1 fruit fly cellular context compared by ENCODE assay signal in the genomic region with DNA sequence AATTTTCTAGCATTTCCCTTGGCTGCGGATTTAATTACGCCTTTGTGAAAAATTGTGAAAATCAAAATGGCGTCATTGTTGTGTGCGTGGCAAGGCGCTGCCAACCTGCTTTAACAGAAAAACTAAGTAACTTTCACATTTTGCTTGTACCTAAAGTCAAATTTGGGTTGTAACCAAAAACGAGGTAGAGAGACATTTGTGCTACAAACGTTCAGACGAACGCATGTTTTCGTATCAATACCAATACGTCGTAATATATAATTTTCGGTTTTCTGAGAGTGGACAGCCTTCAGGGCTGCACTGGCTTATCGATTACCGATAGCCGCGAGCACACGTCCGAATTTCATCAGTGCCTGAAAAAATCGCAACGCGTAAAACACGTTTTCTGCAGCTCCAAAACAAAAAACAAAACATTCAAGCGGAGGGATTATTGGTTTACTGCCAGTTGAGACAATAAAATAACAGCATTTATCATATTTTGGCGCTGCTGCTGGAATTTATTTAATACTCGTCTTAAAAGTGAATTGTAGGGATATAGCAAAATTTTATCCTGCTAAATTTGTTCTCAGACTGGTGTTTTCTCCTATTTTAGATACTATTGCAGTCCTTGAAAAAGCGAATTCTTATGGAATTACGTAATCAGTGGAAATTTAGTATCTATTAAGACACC.
A peak's percentile ranks its signal among the peaks of the same experiment; 100 is the strongest.
TF ChIP-seq lines count a peak whose summit lies in the region.

No protein-coding gene starts in this region.

TF ChIP-seq in whole organism, embryonic, 481 proteins besides CTCF, POLR2A, EP300 and RAD21 (continued from another document and continues in another):
- no peak for TF ChIP-seq slou (GFP tag; optimal IDR thresholded peaks at IDR 0.05; lab: Kevin White, UChicago)
- peak; percentile 75 for TF ChIP-seq CG9437 (GFP tag; optimal IDR thresholded peaks at IDR 0.05; lab: Kevin White, UChicago)
- TF ChIP-seq prd (optimal IDR thresholded peaks at IDR 0.05; lab: Kevin White, UChicago) = no peak
- peak; percentile 75 for TF ChIP-seq prd (GFP tag; IDR thresholded peaks at IDR 0.05; lab: Robert Waterston, UW)
- TF ChIP-seq NC2β (GFP tag; optimal IDR thresholded peaks at IDR 0.05; lab: Kevin White, UChicago) = peak; percentile 47
- 0 out of 2 replicates have a peak, but pooled peaks have one; percentile 31 for TF ChIP-seq CG11696 (GFP tag; IDR thresholded peaks at IDR 0.05; lab: Robert Waterston, UW)
- peak; percentile 50 for TF ChIP-seq gro (GFP tag; optimal IDR thresholded peaks at IDR 0.05; lab: Kevin White, UChicago)
- TF ChIP-seq NC2α (GFP tag; optimal IDR thresholded peaks at IDR 0.05; lab: Kevin White, UChicago) = no peak
- no peak for TF ChIP-seq CG5953 (GFP tag; IDR thresholded peaks at IDR 0.05; lab: Robert Waterston, UW)
- peak; percentile 58 for TF ChIP-seq CG13287 (GFP tag; IDR thresholded peaks at IDR 0.05; lab: Robert Waterston, UW; ENCODE audit: partially characterized antibody)
- TF ChIP-seq CG14050 (GFP tag; IDR thresholded peaks at IDR 0.05; lab: Robert Waterston, UW) = peak; percentile 24; the same call in 2 of the 3 replicates
- peak; percentile 43 for TF ChIP-seq HHEX (GFP tag; optimal IDR thresholded peaks at IDR 0.05; lab: Kevin White, UChicago)
- peak; percentile 37; the same call in 1 of the 3 replicates for TF ChIP-seq CG16813 (GFP tag; IDR thresholded peaks at IDR 0.05; lab: Robert Waterston, UW; ENCODE audit: partially characterized antibody)
- TF ChIP-seq emc (GFP tag; optimal IDR thresholded peaks at IDR 0.05; lab: Kevin White, UChicago) = peak; percentile 34
- TF ChIP-seq danr (GFP tag; IDR thresholded peaks at IDR 0.05; lab: Robert Waterston, UW) = no peak
- peak; percentile 67 for TF ChIP-seq bcd (GFP tag; optimal IDR thresholded peaks at IDR 0.05; lab: Kevin White, UChicago)
- peak; percentile 75 for TF ChIP-seq Max (GFP tag; optimal IDR thresholded peaks at IDR 0.05; lab: Kevin White, UChicago)
- no peak for TF ChIP-seq gcm (GFP tag; optimal IDR thresholded peaks at IDR 0.05; lab: Kevin White, UChicago)
- TF ChIP-seq insv (GFP tag; optimal IDR thresholded peaks at IDR 0.05; lab: Kevin White, UChicago) = no peak
- no peak for TF ChIP-seq CG33557 (GFP tag; optimal IDR thresholded peaks at IDR 0.05; lab: Kevin White, UChicago)
- peak; percentile 70 for TF ChIP-seq jumu (GFP tag; optimal IDR thresholded peaks at IDR 0.05; lab: Kevin White, UChicago)
- peak; percentile 57; the same call in 2 of the 3 replicates for TF ChIP-seq CG6791 (GFP tag; IDR thresholded peaks at IDR 0.05; lab: Robert Waterston, UW; ENCODE audit: partially characterized antibody)
- no peak for TF ChIP-seq Kr (GFP tag; optimal IDR thresholded peaks at IDR 0.05; lab: Kevin White, UChicago)
- no peak for TF ChIP-seq CG31365 (tag; optimal IDR thresholded peaks at IDR 0.05; lab: Kevin White, UChicago)
- TF ChIP-seq Dek (tag; optimal IDR thresholded peaks at IDR 0.05; lab: Kevin White, UChicago) = peak; percentile 43
- TF ChIP-seq CG15696 (tag; optimal IDR thresholded peaks at IDR 0.05; lab: Kevin White, UChicago) = peak; percentile 51
- no peak; the same call in 2 of the 3 replicates for TF ChIP-seq CG34422 (GFP tag; IDR thresholded peaks at IDR 0.05; lab: Robert Waterston, UW)
- no peak for TF ChIP-seq cg (GFP tag; optimal IDR thresholded peaks at IDR 0.05; lab: Kevin White, UChicago)
- peak; percentile 78 for TF ChIP-seq ara (GFP tag; IDR thresholded peaks at IDR 0.05; lab: Robert Waterston, UW)
- peak; percentile 64 for TF ChIP-seq schlank (tag; optimal IDR thresholded peaks at IDR 0.05; lab: Kevin White, UChicago)
- TF ChIP-seq ken (GFP tag; IDR thresholded peaks at IDR 0.05; lab: Robert Waterston, UW) = peak; percentile 71
- TF ChIP-seq phol (tag; optimal IDR thresholded peaks at IDR 0.05; lab: Kevin White, UChicago) = peak; percentile 99
- TF ChIP-seq CG31224 (GFP tag; IDR thresholded peaks at IDR 0.05; lab: Robert Waterston, UW) = no peak; the same call in 1 of the 2 replicates
- TF ChIP-seq cas (GFP tag; IDR thresholded peaks at IDR 0.05; lab: Robert Waterston, UW) = 0 out of 2 replicates have a peak, but pooled peaks have one; percentile 29
- peak; percentile 73 for TF ChIP-seq CG1647 (GFP tag; optimal IDR thresholded peaks at IDR 0.05; lab: Kevin White, UChicago)
- TF ChIP-seq CG12104 (GFP tag; optimal IDR thresholded peaks at IDR 0.05; lab: Kevin White, UChicago) = peak; percentile 29
- 0 out of 4 replicates have a peak, but pooled peaks have one; percentile 60 for TF ChIP-seq chinmo (GFP tag; IDR thresholded peaks at IDR 0.05; lab: Robert Waterston, UW; ENCODE audit: partially characterized antibody)
- no peak for TF ChIP-seq Jarid2 (GFP tag; optimal IDR thresholded peaks at IDR 0.05; lab: Kevin White, UChicago)
- TF ChIP-seq Rx (GFP tag; IDR thresholded peaks at IDR 0.05; lab: Robert Waterston, UW) = peak; percentile 75
- TF ChIP-seq CG33213 (GFP tag; optimal IDR thresholded peaks at IDR 0.05; lab: Kevin White, UChicago) = peak; percentile 57
- no peak for TF ChIP-seq CG1792 (GFP tag; optimal IDR thresholded peaks at IDR 0.05; lab: Kevin White, UChicago)
- peak; percentile 54; the same call in 2 of the 3 replicates for TF ChIP-seq CG11695 (GFP tag; IDR thresholded peaks at IDR 0.05; lab: Robert Waterston, UW)
- peak; percentile 69 for TF ChIP-seq CG1602 (GFP tag; optimal IDR thresholded peaks at IDR 0.05; lab: Kevin White, UChicago)
- TF ChIP-seq CG1233 (GFP tag; optimal IDR thresholded peaks at IDR 0.05; lab: Kevin White, UChicago) = peak; percentile 47
- peak; percentile 43 for TF ChIP-seq CG16815 (GFP tag; optimal IDR thresholded peaks at IDR 0.05; lab: Kevin White, UChicago)
- no peak for TF ChIP-seq CG3726 (GFP tag; IDR thresholded peaks at IDR 0.05; lab: Robert Waterston, UW)
- peak; percentile 72 for TF ChIP-seq CG10366 (GFP tag; IDR thresholded peaks at IDR 0.05; lab: Robert Waterston, UW)
- TF ChIP-seq rib (GFP tag; IDR thresholded peaks at IDR 0.05; lab: Robert Waterston, UW) = peak; percentile 48; the same call in 1 of the 2 replicates
- TF ChIP-seq stwl (tag; optimal IDR thresholded peaks at IDR 0.05; lab: Kevin White, UChicago) = peak; percentile 26
- TF ChIP-seq Eip74EF (GFP tag; optimal IDR thresholded peaks at IDR 0.05; lab: Kevin White, UChicago) = peak in 1 of 2 experiments; percentile 28
- TF ChIP-seq bbx (GFP tag; IDR thresholded peaks at IDR 0.05; lab: Robert Waterston, UW; ENCODE audit: partially characterized antibody) = no peak; the same call in 1 of the 2 replicates
- TF ChIP-seq unpg (GFP tag; optimal IDR thresholded peaks at IDR 0.05; lab: Kevin White, UChicago) = peak; percentile 71
- TF ChIP-seq CG8388 (GFP tag; optimal IDR thresholded peaks at IDR 0.05; lab: Kevin White, UChicago) = peak; percentile 35
- TF ChIP-seq wor (GFP tag; IDR thresholded peaks at IDR 0.05; lab: Robert Waterston, UW) = no peak
- no peak; the same call in 1 of the 2 replicates for TF ChIP-seq Doc2 (GFP tag; IDR thresholded peaks at IDR 0.05; lab: Robert Waterston, UW)
- TF ChIP-seq cato (GFP tag; optimal IDR thresholded peaks at IDR 0.05; lab: Kevin White, UChicago; ENCODE audit: borderline replicate concordance) = peak; percentile 48
- TF ChIP-seq mld (GFP tag; IDR thresholded peaks at IDR 0.05; lab: Robert Waterston, UW; ENCODE audit: partially characterized antibody) = no peak
- peak; percentile 50 for TF ChIP-seq CG8089 (GFP tag; optimal IDR thresholded peaks at IDR 0.05; lab: Kevin White, UChicago)
- peak; percentile 39 for TF ChIP-seq CG11723 (GFP tag; optimal IDR thresholded peaks at IDR 0.05; lab: Kevin White, UChicago)
- no peak for TF ChIP-seq gfzf (GFP tag; optimal IDR thresholded peaks at IDR 0.05; lab: Kevin White, UChicago)
- TF ChIP-seq CG31388 (GFP tag; optimal IDR thresholded peaks at IDR 0.05; lab: Kevin White, UChicago) = no peak
- 0 out of 3 replicates have a peak, but pooled peaks have one; percentile 32 for TF ChIP-seq vnd (GFP tag; IDR thresholded peaks at IDR 0.05; lab: Robert Waterston, UW; ENCODE audit: partially characterized antibody)
- no peak for TF ChIP-seq run (tag; optimal IDR thresholded peaks at IDR 0.05; lab: Kevin White, UChicago)
- peak; percentile 55; the same call in 1 of the 3 replicates for TF ChIP-seq H15 (GFP tag; IDR thresholded peaks at IDR 0.05; lab: Robert Waterston, UW)
- peak; percentile 49; the same call in 1 of the 2 replicates for TF ChIP-seq CG32772 (GFP tag; IDR thresholded peaks at IDR 0.05; lab: Robert Waterston, UW)
- peak; percentile 49 for TF ChIP-seq Nf-YC (tag; optimal IDR thresholded peaks at IDR 0.05; lab: Kevin White, UChicago)
- TF ChIP-seq CG5180 (GFP tag; optimal IDR thresholded peaks at IDR 0.05; lab: Kevin White, UChicago) = no peak
- TF ChIP-seq CG11456 (GFP tag; IDR thresholded peaks at IDR 0.05; lab: Robert Waterston, UW) = peak; percentile 69; the same call in 1 of the 3 replicates
- peak; percentile 82 for TF ChIP-seq Dref (GFP tag; IDR thresholded peaks at IDR 0.05; lab: Robert Waterston, UW)
- no peak for TF ChIP-seq Awh (GFP tag; IDR thresholded peaks at IDR 0.05; lab: Robert Waterston, UW)
- no peak for TF ChIP-seq sim (GFP tag; IDR thresholded peaks at IDR 0.05; lab: Robert Waterston, UW)
- peak; percentile 40 for TF ChIP-seq psq (GFP tag; optimal IDR thresholded peaks at IDR 0.05; lab: Kevin White, UChicago)
- no peak for TF ChIP-seq Hr78 (GFP tag; optimal IDR thresholded peaks at IDR 0.05; lab: Kevin White, UChicago)
- TF ChIP-seq fd96Cb (tag; optimal IDR thresholded peaks at IDR 0.05; lab: Kevin White, UChicago) = peak; percentile 52
- TF ChIP-seq Dfd (GFP tag; optimal IDR thresholded peaks at IDR 0.05; lab: Kevin White, UChicago) = no peak
- 0 out of 2 replicates have a peak, but pooled peaks have one; percentile 45 for TF ChIP-seq CG10321 (GFP tag; IDR thresholded peaks at IDR 0.05; lab: Robert Waterston, UW)
- peak; percentile 77 for TF ChIP-seq slp2 (GFP tag; optimal IDR thresholded peaks at IDR 0.05; lab: Kevin White, UChicago)
- peak; percentile 39 for TF ChIP-seq CG14710 (tag; optimal IDR thresholded peaks at IDR 0.05; lab: Kevin White, UChicago)
- peak; percentile 80 for TF ChIP-seq CG7786 (GFP tag; optimal IDR thresholded peaks at IDR 0.05; lab: Kevin White, UChicago)
- no peak for TF ChIP-seq hth (optimal IDR thresholded peaks at IDR 0.05; lab: Kevin White, UChicago)
- peak; percentile 65 for TF ChIP-seq Ets97D (GFP tag; optimal IDR thresholded peaks at IDR 0.05; lab: Kevin White, UChicago)
- TF ChIP-seq CG4730 (GFP tag; IDR thresholded peaks at IDR 0.05; lab: Robert Waterston, UW) = peak; percentile 26; the same call in 1 of the 2 replicates
- TF ChIP-seq D (optimal IDR thresholded peaks at IDR 0.05; lab: Kevin White, UChicago) = no peak
- TF ChIP-seq D (GFP tag; optimal IDR thresholded peaks at IDR 0.05; lab: Kevin White, UChicago) = peak; percentile 41
- peak; percentile 63 for TF ChIP-seq CG12769 (tag; optimal IDR thresholded peaks at IDR 0.05; lab: Kevin White, UChicago)
- peak; percentile 73 for TF ChIP-seq Camta (GFP tag; optimal IDR thresholded peaks at IDR 0.05; lab: Kevin White, UChicago)
- peak; percentile 4 for TF ChIP-seq exex (tag; optimal IDR thresholded peaks at IDR 0.05; lab: Kevin White, UChicago)
- TF ChIP-seq sima (GFP tag; optimal IDR thresholded peaks at IDR 0.05; lab: Kevin White, UChicago) = no peak
- peak; percentile 41 for TF ChIP-seq Myb (GFP tag; optimal IDR thresholded peaks at IDR 0.05; lab: Kevin White, UChicago)
- TF ChIP-seq so (GFP tag; IDR thresholded peaks at IDR 0.05; lab: Robert Waterston, UW) = peak; percentile 65; the same call in 1 of the 3 replicates
- peak; percentile 57 for TF ChIP-seq Fer1 (GFP tag; optimal IDR thresholded peaks at IDR 0.05; lab: Kevin White, UChicago)
- TF ChIP-seq CHES-1-like (GFP tag; optimal IDR thresholded peaks at IDR 0.05; lab: Kevin White, UChicago) = peak; percentile 81
- TF ChIP-seq CG15073 (GFP tag; optimal IDR thresholded peaks at IDR 0.05; lab: Kevin White, UChicago) = peak; percentile 15
- TF ChIP-seq nau (GFP tag; optimal IDR thresholded peaks at IDR 0.05; lab: Kevin White, UChicago) = peak; percentile 53
- no peak for TF ChIP-seq CG9797 (GFP tag; optimal IDR thresholded peaks at IDR 0.05; lab: Kevin White, UChicago)
- TF ChIP-seq CG4360 (GFP tag; IDR thresholded peaks at IDR 0.05; lab: Robert Waterston, UW) = peak; percentile 14; the same call in 1 of the 2 replicates
- 0 out of 2 replicates have a peak, but pooled peaks have one; percentile 26 for TF ChIP-seq sna (GFP tag; IDR thresholded peaks at IDR 0.05; lab: Robert Waterston, UW; ENCODE audit: partially characterized antibody)
- TF ChIP-seq Dp (GFP tag; optimal IDR thresholded peaks at IDR 0.05; lab: Kevin White, UChicago) = no peak
- TF ChIP-seq CG11398 (GFP tag; optimal IDR thresholded peaks at IDR 0.05; lab: Kevin White, UChicago) = peak; percentile 65
- TF ChIP-seq salm (tag; optimal IDR thresholded peaks at IDR 0.05; lab: Kevin White, UChicago) = peak; percentile 12
- peak; percentile 93 for TF ChIP-seq sens (GFP tag; lab: Kevin White, UChicago)
- peak; percentile 73 for TF ChIP-seq CG15514 (GFP tag; optimal IDR thresholded peaks at IDR 0.05; lab: Kevin White, UChicago)
- no peak for TF ChIP-seq NFAT (GFP tag; IDR thresholded peaks at IDR 0.05; lab: Robert Waterston, UW)
- TF ChIP-seq cad (GFP tag; optimal IDR thresholded peaks at IDR 0.05; lab: Kevin White, UChicago) = no peak
- TF ChIP-seq CG1529 (GFP tag; optimal IDR thresholded peaks at IDR 0.05; lab: Kevin White, UChicago) = peak; percentile 36
- peak; percentile 72 for TF ChIP-seq ems (GFP tag; optimal IDR thresholded peaks at IDR 0.05; lab: Kevin White, UChicago)
- TF ChIP-seq bab2 (GFP tag; optimal IDR thresholded peaks at IDR 0.05; lab: Kevin White, UChicago) = peak; percentile 79
- TF ChIP-seq CG3065 (GFP tag; optimal IDR thresholded peaks at IDR 0.05; lab: Kevin White, UChicago) = peak; percentile 48
- peak; percentile 64 for TF ChIP-seq fu2 (GFP tag; optimal IDR thresholded peaks at IDR 0.05; lab: Kevin White, UChicago)
- no peak for TF ChIP-seq Asciz (GFP tag; optimal IDR thresholded peaks at IDR 0.05; lab: Kevin White, UChicago)
- TF ChIP-seq Ssrp (tag; optimal IDR thresholded peaks at IDR 0.05; lab: Kevin White, UChicago) = peak; percentile 67
- peak; percentile 57 for TF ChIP-seq en (GFP tag; optimal IDR thresholded peaks at IDR 0.05; lab: Kevin White, UChicago)
- peak; percentile 71 for TF ChIP-seq Atf-2 (GFP tag; optimal IDR thresholded peaks at IDR 0.05; lab: Kevin White, UChicago)
- no peak for TF ChIP-seq croc (GFP tag; conservative IDR thresholded peaks at IDR 0.05; lab: Robert Waterston, UW)
- no peak for TF ChIP-seq gt (GFP tag; IDR thresholded peaks at IDR 0.05; lab: Robert Waterston, UW)
- peak; percentile 16 for TF ChIP-seq Deaf1 (tag; optimal IDR thresholded peaks at IDR 0.05; lab: Kevin White, UChicago)
- no peak for TF ChIP-seq dan (GFP tag; IDR thresholded peaks at IDR 0.05; lab: Robert Waterston, UW)
- TF ChIP-seq Elba2 (GFP tag; optimal IDR thresholded peaks at IDR 0.05; lab: Kevin White, UChicago) = peak; percentile 0
- no peak for TF ChIP-seq CG34224 (GFP tag; IDR thresholded peaks at IDR 0.05; lab: Robert Waterston, UW; ENCODE audit: partially characterized antibody)
